Worm (Caenorhabditis elegans) whole organism, L4 larva: ENCODE measurements around the gene C06A12.3.

Experiments used
- D1046.2 ChIP-seq: fragments of 200-800 bp; sonication (Bioruptor generic); IDR thresholded peaks from 2 replicates; pipeline ENCODE4 v1.3.6; 2022; ENCODE audit warnings: missing genetic modification characterization, missing compliant biosample characterization
- F10B5.3 ChIP-seq: sonication (generic microtip); optimal IDR thresholded peaks from 2 replicates; lab custom pipeline; 2016; ENCODE audit warnings: mild to moderate bottlenecking, missing genetic modification characterization, missing compliant biosample characterization
- T20F7.1 ChIP-seq: fragments of 200-800 bp; sonication (Bioruptor generic); optimal IDR thresholded peaks from 2 replicates; lab custom pipeline; 2018; ENCODE audit warnings: mild to moderate bottlenecking, missing genetic modification characterization, missing compliant biosample characterization
- Y5F2A.4 ChIP-seq: fragments of 200-800 bp; sonication (Bioruptor generic); optimal IDR thresholded peaks from 2 replicates; lab custom pipeline; 2018; ENCODE audit warnings: mild to moderate bottlenecking, missing genetic modification characterization, missing compliant biosample characterization
- ZK546.5 ChIP-seq, 2 experiments: sonication (generic microtip); optimal IDR thresholded peaks; 2 replicates each; lab custom pipeline; 2017; ENCODE audit warnings: missing biosample characterization in 2 of 2, missing genetic modification characterization in 2 of 2
- ceh-32 ChIP-seq: sonication (generic microtip); optimal IDR thresholded peaks from 2 replicates; lab custom pipeline; 2016; ENCODE audit warnings: mild to moderate bottlenecking, missing genetic modification characterization, missing compliant biosample characterization; ENCODE audit not compliant: poor library complexity
- ces-1 ChIP-seq: fragments of 150-350 bp; sonication (generic microtip); optimal IDR thresholded peaks from 4 replicates; lab custom pipeline; 2014; ENCODE audit warnings: missing biosample characterization, missing genetic modification reagents, missing genetic modification characterization
- daf-12 ChIP-seq: fragments of 150-350 bp; optimal IDR thresholded peaks from 2 replicates; lab custom pipeline; 2014; ENCODE audit warnings: missing biosample characterization, missing genetic modification reagents, missing genetic modification characterization
- daf-16 ChIP-seq, 3 experiments: sonication (generic microtip); optimal IDR thresholded peaks; 2 replicates each; lab custom pipeline; 2016 to 2017; ENCODE audit warnings: missing genetic modification characterization in 3 of 3, missing genetic modification reagents in 3 of 3, mild to moderate bottlenecking in 2 of 3, missing compliant biosample characterization in 2 of 3, missing biosample characterization in 1 of 3, moderate library complexity in 1 of 3
- daf-8 ChIP-seq: fragments of 200-800 bp; sonication (Bioruptor generic); IDR thresholded peaks from 2 replicates; pipeline ENCODE4 v1.3.6; 2022; ENCODE audit warnings: missing genetic modification characterization, missing compliant biosample characterization
- dmd-6 ChIP-seq: fragments of 200-800 bp; sonication (Bioruptor generic); IDR thresholded peaks from 2 replicates; pipeline ENCODE4 v1.3.6; 2022; ENCODE audit warnings: missing genetic modification reagents, missing genetic modification characterization, missing compliant biosample characterization
- dmd-8 ChIP-seq: fragments of 200-800 bp; sonication (Bioruptor generic); IDR thresholded peaks from 2 replicates; pipeline ENCODE4 v1.3.6; 2022; ENCODE audit warnings: missing genetic modification characterization, missing compliant biosample characterization
- egl-27 ChIP-seq: sonication (generic microtip); optimal IDR thresholded peaks from 3 replicates; lab custom pipeline; 2017; ENCODE audit warnings: missing biosample characterization, missing genetic modification reagents, missing genetic modification characterization
- egl-43 ChIP-seq: fragments of 200-800 bp; sonication (Bioruptor generic); IDR thresholded peaks from 2 replicates; pipeline ENCODE4 v1.3.6; 2022; ENCODE audit warnings: missing genetic modification reagents, missing genetic modification characterization, missing compliant biosample characterization
- hlh-11 ChIP-seq: fragments of 200-800 bp; sonication (Bioruptor generic); optimal IDR thresholded peaks from 2 replicates; lab custom pipeline; 2018; ENCODE audit warnings: mild to moderate bottlenecking, missing genetic modification characterization, missing compliant biosample characterization
- hmg-1.1 ChIP-seq: fragments of 200-800 bp; sonication (Bioruptor generic); IDR thresholded peaks from 2 replicates; pipeline ENCODE4 v1.3.6; 2022; ENCODE audit warnings: missing genetic modification reagents, missing genetic modification characterization, missing compliant biosample characterization
- lim-7 ChIP-seq: fragments of 200-800 bp; sonication (Bioruptor generic); IDR thresholded peaks from 2 replicates; pipeline ENCODE4 v1.3.6; 2022; ENCODE audit warnings: missing genetic modification characterization, missing compliant biosample characterization
- lin-29 ChIP-seq: fragments of 200-800 bp; sonication (Bioruptor generic); IDR thresholded peaks from 2 replicates; pipeline ENCODE4 v1.3.6; 2022; ENCODE audit warnings: missing genetic modification reagents, missing genetic modification characterization, missing compliant biosample characterization
- lin-38 ChIP-seq: fragments of 200-800 bp; sonication (Bioruptor generic); IDR thresholded peaks from 2 replicates; pipeline ENCODE4 v1.3.6; 2022; ENCODE audit warnings: missing genetic modification reagents, missing genetic modification characterization, missing compliant biosample characterization
- lsy-2 ChIP-seq, 2 experiments: fragments of 150-350 bp in 1 of 2; sonication (generic microtip) in 1 of 2; optimal IDR thresholded peaks; 2 replicates each; lab custom pipeline; 2014 to 2017; ENCODE audit warnings: missing biosample characterization in 2 of 2, missing genetic modification characterization in 2 of 2
- madf-9 ChIP-seq: fragments of 200-800 bp; sonication (Bioruptor generic); conservative IDR thresholded peaks from 2 replicates; pipeline ENCODE4 v1.3.6; 2022; ENCODE audit warnings: missing genetic modification reagents, missing genetic modification characterization, missing compliant biosample characterization
- mes-2 ChIP-seq: sonication (generic microtip); optimal IDR thresholded peaks from 2 replicates; lab custom pipeline; 2016; ENCODE audit warnings: missing genotype, mild to moderate bottlenecking, missing genetic modification characterization, missing compliant biosample characterization; ENCODE audit not compliant: poor library complexity, severe bottlenecking
- nhr-237 ChIP-seq: sonication (generic microtip); optimal IDR thresholded peaks from 2 replicates; lab custom pipeline; 2017; ENCODE audit warnings: missing biosample characterization, missing genetic modification characterization
- nhr-25 ChIP-seq: sonication (generic microtip); optimal IDR thresholded peaks from 2 replicates; lab custom pipeline; 2017; ENCODE audit warnings: missing genetic modification characterization, mild to moderate bottlenecking, missing compliant biosample characterization, antibody characterized with exemption, moderate library complexity, borderline replicate concordance; ENCODE audit not compliant: insufficient read depth
- nhr-28 ChIP-seq: fragments of 150-350 bp; optimal IDR thresholded peaks from 2 replicates; lab custom pipeline; 2014; ENCODE audit warnings: missing biosample characterization, missing genetic modification characterization
- nhr-42 ChIP-seq: fragments of 200-800 bp; sonication (Bioruptor generic); IDR thresholded peaks from 2 replicates; pipeline ENCODE4 v1.3.6; 2022; ENCODE audit warnings: missing genetic modification characterization, missing compliant biosample characterization
- nhr-6 ChIP-seq: fragments of 150-350 bp; optimal IDR thresholded peaks from 2 replicates; lab custom pipeline; 2014; ENCODE audit warnings: missing biosample characterization, missing genetic modification characterization
- nhr-77 ChIP-seq: fragments of 150-350 bp; optimal IDR thresholded peaks from 2 replicates; lab custom pipeline; 2014; ENCODE audit warnings: missing biosample characterization, missing genetic modification characterization
- pqm-1 ChIP-seq: sonication (generic microtip); optimal IDR thresholded peaks from 2 replicates; lab custom pipeline; 2017; ENCODE audit warnings: missing biosample characterization, missing genetic modification characterization
- saeg-2 ChIP-seq: fragments of 200-800 bp; sonication (Bioruptor generic); IDR thresholded peaks from 2 replicates; pipeline ENCODE4 v1.3.6; 2022; ENCODE audit warnings: missing genetic modification reagents, missing genetic modification characterization, missing compliant biosample characterization
- snpc-1.2 ChIP-seq: fragments of 200-800 bp; sonication (Bioruptor generic); IDR thresholded peaks from 2 replicates; pipeline ENCODE4 v1.3.6; 2022; ENCODE audit warnings: missing genetic modification reagents, missing genetic modification characterization, missing compliant biosample characterization
- spr-3 ChIP-seq: fragments of 200-800 bp; sonication (Bioruptor generic); optimal IDR thresholded peaks from 2 replicates; lab custom pipeline; 2018; ENCODE audit warnings: mild to moderate bottlenecking, missing genetic modification characterization, missing compliant biosample characterization
- tra-1 ChIP-seq: fragments of 200-800 bp; sonication (Bioruptor generic); IDR thresholded peaks from 2 replicates; pipeline ENCODE4 v1.3.6; 2022; ENCODE audit warnings: missing genetic modification reagents, missing genetic modification characterization, missing compliant biosample characterization
- unc-130 ChIP-seq: sonication (generic microtip); optimal IDR thresholded peaks from 2 replicates; lab custom pipeline; 2016; ENCODE audit warnings: missing genetic modification reagents, missing genetic modification characterization, missing compliant biosample characterization
- unc-62 ChIP-seq, 3 experiments: fragments of 150-350 bp in 1 of 3; sonication (generic microtip); optimal IDR thresholded peaks in 2 of 3; peaks in 1 of 3; 1 replicate in 1 of 3; 2 replicates in 2 of 3; lab custom pipeline; 2014 to 2017; ENCODE audit warnings: missing biosample characterization in 3 of 3, missing genetic modification characterization in 3 of 3, missing genetic modification reagents in 3 of 3, missing genotype in 1 of 3

Gene C06A12.3

ce11 chrIV:17461222-17461707 is 33.7 kb downstream of the C06A12.3 start, which contains the start of gene rif-1.1 (continued):
- TF ChIP-seq F10B5.3 (tag; lab: Kevin White, UChicago) (no peak), egl-27 (tag; lab: Kevin White, UChicago) (no peak), nhr-28 (tag; lab: Kevin White, UChicago) (peak; percentile 75), lsy-2 (tag; optimal IDR thresholded peaks at IDR 0.05; lab: Kevin White, UChicago) (peak in 1 of 2 experiments; percentile 85), nhr-42 (no peak), daf-8 (GFP tag; lab: Robert Waterston, UW) (no peak), nhr-6 (tag; lab: Kevin White, UChicago) (peak; percentile 1), snpc-1.2 (GFP tag; lab: Robert Waterston, UW) (peak; percentile 76), Y5F2A.4 (GFP tag; lab: Kevin White, UChicago) (no peak), nhr-237 (no peak), D1046.2 (no peak), lin-38 (GFP tag; lab: Robert Waterston, UW) (peak; percentile 29), dmd-8 (GFP tag; lab: Robert Waterston, UW) (no peak), mes-2 (peak; percentile 79), daf-12 (tag; lab: Kevin White, UChicago) (no peak), ces-1 (GFP tag; lab: Kevin White, UChicago) (no peak), lim-7 (GFP tag; lab: Robert Waterston, UW) (no peak), lin-29 (no peak), ceh-32 (tag; lab: Kevin White, UChicago) (no peak), unc-62 (GFP tag; optimal IDR thresholded peaks at IDR 0.05 in 1 of 2; lab: Kevin White, UChicago) (peak in 1 of 2 experiments; percentile 79), unc-62 (tag; optimal IDR thresholded peaks at IDR 0.05; lab: Kevin White, UChicago) (no peak), egl-43 (GFP tag; lab: Robert Waterston, UW) (no peak), T20F7.1 (no peak), unc-130 (GFP tag; lab: Kevin White, UChicago) (peak; percentile 47), hmg-1.1 (GFP tag; lab: Robert Waterston, UW) (0 out of 2 replicates have a peak, but pooled peaks have one; percentile 36), saeg-2 (GFP tag; lab: Robert Waterston, UW) (no peak), hlh-11 (tag; lab: Kevin White, UChicago) (peak; percentile 37), ZK546.5 (tag; optimal IDR thresholded peaks at IDR 0.05; lab: Kevin White, UChicago) (no peak), tra-1 (no peak), nhr-25 (no peak)

- no peak for TF ChIP-seq madf-9 (GFP tag; lab: Robert Waterston, UW)
These were observed 35.6 kb downstream of the C06A12.3 start, which contains the start of gene F11E6.10 for ce11 chrIV:17463108-17463608. TSS of gene F11E6.10 (minus strand) at chrIV:17463158.

- TF ChIP-seq daf-16 (GFP tag; optimal IDR thresholded peaks at IDR 0.05; lab: Kevin White, UChicago) (no peak), daf-16 (tag; optimal IDR thresholded peaks at IDR 0.05; lab: Kevin White, UChicago) (peak; percentile 23), spr-3 (GFP tag; lab: Kevin White, UChicago) (no peak), dmd-6 (GFP tag; lab: Robert Waterston, UW) (0 out of 2 replicates have a peak, but pooled peaks have one; percentile 8), pqm-1 (tag; lab: Kevin White, UChicago) (peak; percentile 46), nhr-77 (tag; lab: Kevin White, UChicago) (peak; percentile 23)
These were observed 38.4 kb downstream of the C06A12.3 start, which contains the start of gene F11E6.6 for ce11 chrIV:17465886-17466285. TSS of gene F11E6.6 (minus strand) at chrIV:17465986.
